Worm (Caenorhabditis elegans) whole organism, L2 larva: Measurements from ENCODE around the gene grl-10.

Experiments used
- C34F6.9 ChIP-seq: fragments of 150-350 bp; optimal IDR thresholded peaks from 2 replicates; lab custom pipeline; 2014; ENCODE audit warnings: missing biosample characterization, missing genetic modification characterization
- F13H6.1 ChIP-seq: sonication (generic microtip); optimal IDR thresholded peaks from 2 replicates; lab custom pipeline; 2016; ENCODE audit warnings: missing genetic modification characterization, missing compliant biosample characterization
- Y55F3AM.14 ChIP-seq: fragments of 200-800 bp; sonication (Bioruptor generic); optimal IDR thresholded peaks from 2 replicates; lab custom pipeline; 2018; ENCODE audit warnings: mild to moderate bottlenecking, missing genetic modification characterization, missing compliant biosample characterization
- ZK546.5 ChIP-seq: sonication (generic microtip); optimal IDR thresholded peaks from 2 replicates; lab custom pipeline; 2017; ENCODE audit warnings: missing biosample characterization, missing genetic modification characterization
- blmp-1 ChIP-seq: sonication (generic microtip); optimal IDR thresholded peaks from 2 replicates; lab custom pipeline; 2017; ENCODE audit warnings: missing genetic modification characterization, mild to moderate bottlenecking, missing compliant biosample characterization, antibody characterized with exemption, moderate library complexity; ENCODE audit not compliant: insufficient read depth
- ceh-16 ChIP-seq: fragments of 150-350 bp; optimal IDR thresholded peaks from 2 replicates; lab custom pipeline; 2014; ENCODE audit warnings: missing biosample characterization, missing genetic modification characterization
- ceh-82 ChIP-seq: fragments of 150-350 bp; optimal IDR thresholded peaks from 2 replicates; lab custom pipeline; 2014; ENCODE audit warnings: missing biosample characterization, missing genetic modification characterization
- crh-2 ChIP-seq: sonication (generic microtip); optimal IDR thresholded peaks from 2 replicates; lab custom pipeline; 2017; ENCODE audit warnings: missing biosample characterization, missing genetic modification characterization
- dmd-4 ChIP-seq: sonication (generic microtip); optimal IDR thresholded peaks from 2 replicates; lab custom pipeline; 2017; ENCODE audit warnings: missing biosample characterization, missing genetic modification characterization
- egl-27 ChIP-seq: sonication (generic microtip); optimal IDR thresholded peaks from 3 replicates; lab custom pipeline; 2017; ENCODE audit warnings: missing biosample characterization, missing genetic modification reagents, missing genetic modification characterization
- elt-1 ChIP-seq: fragments of 150-350 bp; optimal IDR thresholded peaks from 2 replicates; lab custom pipeline; 2014; ENCODE audit warnings: missing biosample characterization, missing genetic modification characterization
- elt-3 ChIP-seq: sonication (generic microtip); optimal IDR thresholded peaks from 2 replicates; lab custom pipeline; 2017; ENCODE audit warnings: missing biosample characterization, missing genetic modification characterization
- fos-1 ChIP-seq: fragments of 150-350 bp; optimal IDR thresholded peaks from 2 replicates; lab custom pipeline; 2014; ENCODE audit warnings: missing biosample characterization, missing genetic modification characterization
- lin-11 ChIP-seq: fragments of 150-350 bp; sonication (generic microtip); optimal IDR thresholded peaks from 2 replicates; lab custom pipeline; 2014; ENCODE audit warnings: missing biosample characterization, missing genetic modification characterization, inconsistent platforms, mixed read lengths
- lin-39 ChIP-seq: fragments of 150-350 bp; optimal IDR thresholded peaks from 2 replicates; lab custom pipeline; 2014; ENCODE audit warnings: missing biosample characterization, missing genetic modification reagents, missing genetic modification characterization
- lsy-2 ChIP-seq, 2 experiments: fragments of 150-350 bp in 1 of 2; sonication (generic microtip) in 1 of 2; optimal IDR thresholded peaks; 2 replicates each; lab custom pipeline; 2014 to 2017; ENCODE audit warnings: missing biosample characterization in 2 of 2, missing genetic modification characterization in 2 of 2
- mab-5 ChIP-seq: fragments of 150-350 bp; optimal IDR thresholded peaks from 2 replicates; lab custom pipeline; 2014; ENCODE audit warnings: missing biosample characterization, missing genetic modification characterization
- mbf-1 ChIP-seq: sonication (generic microtip); optimal IDR thresholded peaks from 2 replicates; lab custom pipeline; 2017; ENCODE audit warnings: missing biosample characterization, missing genetic modification characterization
- mdl-1 ChIP-seq, 2 experiments: fragments of 150-350 bp in 1 of 2; sonication (generic microtip) in 1 of 2; optimal IDR thresholded peaks; 2 replicates each; lab custom pipeline; 2017; ENCODE audit warnings: missing biosample characterization in 2 of 2, missing genetic modification characterization in 2 of 2
- nhr-10 ChIP-seq: sonication (generic microtip); optimal IDR thresholded peaks from 2 replicates; lab custom pipeline; 2017; ENCODE audit warnings: missing biosample characterization, missing genetic modification characterization
- nhr-11 ChIP-seq: fragments of 150-350 bp; optimal IDR thresholded peaks from 2 replicates; lab custom pipeline; 2014; ENCODE audit warnings: missing biosample characterization, missing genetic modification characterization
- nhr-12 ChIP-seq: fragments of 150-350 bp; optimal IDR thresholded peaks from 2 replicates; lab custom pipeline; 2014; ENCODE audit warnings: missing biosample characterization, missing genetic modification characterization
- nhr-129 ChIP-seq: fragments of 150-350 bp; optimal IDR thresholded peaks from 2 replicates; lab custom pipeline; 2014; ENCODE audit warnings: missing biosample characterization, missing genetic modification characterization
- nhr-21 ChIP-seq: fragments of 150-350 bp; optimal IDR thresholded peaks from 2 replicates; lab custom pipeline; 2014; ENCODE audit warnings: missing biosample characterization, missing genetic modification characterization
- nhr-23 ChIP-seq: fragments of 150-350 bp; optimal IDR thresholded peaks from 2 replicates; lab custom pipeline; 2014; ENCODE audit warnings: missing biosample characterization, missing genetic modification reagents, missing genetic modification characterization
- nhr-237 ChIP-seq: fragments of 150-350 bp; optimal IDR thresholded peaks from 2 replicates; lab custom pipeline; 2014; ENCODE audit warnings: missing biosample characterization, missing genetic modification characterization
- nhr-25 ChIP-seq: fragments of 150-350 bp; sonication (generic microtip); optimal IDR thresholded peaks from 3 replicates; lab custom pipeline; 2014; ENCODE audit warnings: missing biosample characterization, missing genetic modification characterization
- nhr-77 ChIP-seq: fragments of 150-350 bp; optimal IDR thresholded peaks from 2 replicates; lab custom pipeline; 2014; ENCODE audit warnings: missing biosample characterization, missing genetic modification characterization
- peb-1 ChIP-seq: fragments of 150-350 bp; optimal IDR thresholded peaks from 2 replicates; lab custom pipeline; 2014; ENCODE audit warnings: missing biosample characterization, missing genetic modification characterization
- sem-4 ChIP-seq: fragments of 150-350 bp; optimal IDR thresholded peaks from 2 replicates; lab custom pipeline; 2014; ENCODE audit warnings: missing biosample characterization, missing genetic modification reagents, missing genetic modification characterization
- skn-1 ChIP-seq: sonication (generic microtip); optimal IDR thresholded peaks from 2 replicates; lab custom pipeline; 2017; ENCODE audit warnings: missing biosample characterization, missing genetic modification characterization
- sma-3 ChIP-seq: sonication (generic microtip); optimal IDR thresholded peaks from 2 replicates; lab custom pipeline; 2016; ENCODE audit warnings: missing genetic modification reagents, missing genetic modification characterization, missing compliant biosample characterization
- sma-9 ChIP-seq, 2 experiments: fragments of 150-350 bp in 1 of 2; sonication (generic microtip) in 1 of 2; optimal IDR thresholded peaks; 2 replicates each; lab custom pipeline; 2014 to 2016; ENCODE audit warnings: missing genetic modification characterization in 2 of 2, mild to moderate bottlenecking in 1 of 2, missing biosample characterization in 1 of 2, missing compliant biosample characterization in 1 of 2, missing genetic modification reagents in 1 of 2, moderate library complexity in 1 of 2
- snpc-4 ChIP-seq: fragments of 150-350 bp; optimal IDR thresholded peaks from 2 replicates; lab custom pipeline; 2014; ENCODE audit warnings: missing biosample characterization, missing genetic modification characterization
- unc-39 ChIP-seq: fragments of 150-350 bp; optimal IDR thresholded peaks from 2 replicates; lab custom pipeline; 2014; ENCODE audit warnings: missing biosample characterization, missing genetic modification characterization
- unc-55 ChIP-seq: fragments of 150-350 bp; sonication (generic microtip); optimal IDR thresholded peaks from 3 replicates; lab custom pipeline; 2014; ENCODE audit warnings: missing biosample characterization, missing genetic modification reagents, missing genetic modification characterization
- unc-62 ChIP-seq: fragments of 150-350 bp; optimal IDR thresholded peaks from 2 replicates; lab custom pipeline; 2014; ENCODE audit warnings: missing biosample characterization, missing genetic modification reagents, missing genetic modification characterization
- zag-1 ChIP-seq: fragments of 150-350 bp; optimal IDR thresholded peaks from 2 replicates; lab custom pipeline; 2014; ENCODE audit warnings: missing biosample characterization, missing genetic modification characterization
- ztf-11 ChIP-seq: sonication (generic microtip); optimal IDR thresholded peaks from 2 replicates; lab custom pipeline; 2017; ENCODE audit warnings: missing biosample characterization, missing genetic modification characterization
- ztf-4 ChIP-seq: fragments of 150-350 bp; optimal IDR thresholded peaks from 2 replicates; lab custom pipeline; 2014; ENCODE audit warnings: missing biosample characterization, missing genetic modification characterization

The grl-10 gene

DNA sequence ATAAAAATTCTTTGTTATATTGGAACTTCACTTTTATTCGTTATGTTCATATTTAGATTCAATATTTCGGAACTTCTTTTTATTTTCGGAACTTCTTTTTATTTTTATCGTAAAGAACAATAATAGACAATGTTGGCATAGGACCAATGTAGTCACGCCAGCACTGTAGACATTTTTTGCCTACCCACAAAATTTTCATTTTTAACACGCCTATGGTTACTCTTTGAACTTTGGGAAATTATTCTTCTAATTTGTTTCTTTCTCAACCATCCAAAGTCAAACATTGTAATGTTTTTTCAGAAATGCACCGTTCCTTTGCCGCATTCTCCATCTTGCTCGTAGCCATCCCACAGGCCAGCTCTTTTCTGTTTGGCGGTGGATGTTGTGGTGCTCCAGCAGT lies 10.8 kb downstream of the grl-10 start, which contains the start of gene C26F1.1:
Gene C26F1.1 (plus strand): TSS at position 301 of the 400 bp plus-strand sequence.
- TF ChIP-seq blmp-1 (tag; lab: Kevin White, UChicago), result no peak
- no peak for TF ChIP-seq unc-62 (GFP tag; lab: Kevin White, UChicago)
- TF ChIP-seq F13H6.1, result no peak
- TF ChIP-seq ceh-82 (tag; lab: Kevin White, UChicago), result no peak
- TF ChIP-seq nhr-237, result no peak
- no peak for TF ChIP-seq mdl-1 (tag; optimal IDR thresholded peaks at IDR 0.05; lab: Kevin White, UChicago)
- no peak for TF ChIP-seq mbf-1 (tag; lab: Kevin White, UChicago)
- TF ChIP-seq snpc-4 (tag; lab: Kevin White, UChicago), result no peak

DNA sequence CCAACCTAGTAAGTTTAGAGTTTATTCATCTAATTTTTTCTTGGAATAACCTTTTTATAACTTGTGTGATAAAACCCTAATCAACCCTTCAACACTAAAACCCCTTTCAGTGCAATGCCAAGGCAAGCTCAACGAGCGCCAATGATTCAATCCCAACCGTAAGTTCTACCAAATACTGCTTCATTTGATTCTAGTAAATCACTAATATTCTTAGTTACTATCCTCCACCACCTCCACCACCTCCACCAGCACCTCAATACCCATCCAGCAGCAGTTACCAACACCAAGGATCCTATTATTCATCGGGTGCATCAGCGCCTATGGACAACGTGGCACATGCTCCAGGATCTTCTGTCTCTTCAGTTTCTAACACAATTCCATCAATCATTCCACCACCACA lies 11.5 kb downstream of the grl-10 start:
- TF ChIP-seq mab-5 (tag; lab: Kevin White, UChicago), result no peak
- no peak for TF ChIP-seq sem-4
- TF ChIP-seq ZK546.5 (tag; lab: Kevin White, UChicago), result no peak
- no peak for TF ChIP-seq Y55F3AM.14 (GFP tag; lab: Kevin White, UChicago)
- no peak for TF ChIP-seq elt-1 (tag; lab: Kevin White, UChicago)
- no peak for TF ChIP-seq unc-55 (GFP tag; lab: Kevin White, UChicago)
- no peak for TF ChIP-seq nhr-237
- no peak for TF ChIP-seq nhr-23 (tag; lab: Kevin White, UChicago)
- no peak for TF ChIP-seq lsy-2 (tag; optimal IDR thresholded peaks at IDR 0.05; lab: Kevin White, UChicago)
- TF ChIP-seq nhr-11 (tag; lab: Kevin White, UChicago), result no peak
- TF ChIP-seq crh-2 (tag; lab: Kevin White, UChicago), result no peak
- no peak for TF ChIP-seq C34F6.9 (tag; lab: Kevin White, UChicago)
- no peak for TF ChIP-seq skn-1 (tag; lab: Kevin White, UChicago)
- TF ChIP-seq egl-27 (tag; lab: Kevin White, UChicago), result no peak
- TF ChIP-seq nhr-10, result no peak
- no peak for TF ChIP-seq ceh-82 (tag; lab: Kevin White, UChicago)
- no peak for TF ChIP-seq nhr-77
- no peak for TF ChIP-seq ztf-11
- no peak for TF ChIP-seq lin-11 (tag; lab: Kevin White, UChicago)
- TF ChIP-seq nhr-129 (tag; lab: Kevin White, UChicago), result no peak

DNA sequence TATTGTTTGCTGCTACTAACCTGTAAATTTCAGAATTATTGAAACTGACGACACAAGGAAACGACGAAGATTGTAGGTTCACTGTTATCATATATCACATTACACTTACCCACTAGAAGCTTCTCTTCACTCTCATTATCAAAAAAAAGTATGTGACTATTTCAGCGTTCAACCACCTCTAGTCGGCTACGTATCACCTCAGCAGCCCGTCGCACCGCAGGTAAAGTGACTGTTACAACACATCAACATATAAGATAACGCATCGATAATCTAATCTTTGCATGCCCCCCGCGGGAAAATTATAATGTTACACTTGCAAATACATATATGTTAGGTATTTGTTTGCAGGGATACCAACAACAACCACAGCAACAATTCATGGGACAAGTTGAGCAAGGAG lies 12.3 kb downstream of the grl-10 start:
- TF ChIP-seq elt-3 (tag; lab: Kevin White, UChicago) (no peak), sma-3 (GFP tag; lab: Kevin White, UChicago) (no peak), peb-1 (tag; lab: Kevin White, UChicago) (no peak), nhr-10 (no peak), unc-55 (GFP tag; lab: Kevin White, UChicago) (no peak), mbf-1 (tag; lab: Kevin White, UChicago) (no peak), nhr-11 (tag; lab: Kevin White, UChicago) (no peak), ceh-16 (tag; lab: Kevin White, UChicago) (no peak), nhr-12 (tag; lab: Kevin White, UChicago) (no peak), skn-1 (tag; lab: Kevin White, UChicago) (no peak), sma-9 (GFP tag; optimal IDR thresholded peaks at IDR 0.05; lab: Kevin White, UChicago) (peak; percentile 4), sma-9 (tag; optimal IDR thresholded peaks at IDR 0.05; lab: Kevin White, UChicago) (no peak), zag-1 (tag; lab: Kevin White, UChicago) (no peak), fos-1 (tag; lab: Kevin White, UChicago) (peak; percentile 82), mdl-1 (tag; optimal IDR thresholded peaks at IDR 0.05; lab: Kevin White, UChicago) (no peak)

DNA sequence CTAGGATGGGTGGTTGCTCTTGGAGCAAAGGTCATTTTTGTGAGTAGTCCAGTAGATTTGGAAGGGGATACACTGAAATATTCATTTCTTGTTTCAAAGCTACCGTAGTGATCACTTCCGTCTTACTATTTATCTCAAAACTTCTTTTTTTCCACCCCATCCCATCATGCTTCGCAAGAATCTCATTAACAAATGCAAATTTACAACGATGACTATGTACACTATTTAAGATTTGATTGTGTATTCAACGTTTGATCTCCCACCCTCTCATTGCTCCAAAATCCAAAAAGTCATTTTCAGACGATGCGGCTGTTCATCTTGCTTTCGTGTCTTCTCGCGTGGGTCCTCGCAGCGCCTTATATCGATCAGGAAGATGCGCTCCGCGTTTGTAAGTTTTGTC lies 18.7 kb downstream of the grl-10 start, which contains the start of gene flp-21:
Gene flp-21 (plus strand): TSS at position 301 of the 400 bp plus-strand sequence.
- no peak for TF ChIP-seq unc-39
- no peak for TF ChIP-seq mbf-1 (tag; lab: Kevin White, UChicago)
- no peak for TF ChIP-seq unc-55 (GFP tag; lab: Kevin White, UChicago)
- no peak for TF ChIP-seq ztf-4 (tag; lab: Kevin White, UChicago)
- TF ChIP-seq dmd-4 (tag; lab: Kevin White, UChicago), result no peak
- TF ChIP-seq lin-39 (tag; lab: Kevin White, UChicago), result no peak
- TF ChIP-seq nhr-25 (tag; lab: Kevin White, UChicago), result no peak
- no peak for TF ChIP-seq nhr-21 (tag; lab: Kevin White, UChicago)
- no peak for TF ChIP-seq fos-1 (tag; lab: Kevin White, UChicago)
- TF ChIP-seq sem-4, result no peak
- no peak for TF ChIP-seq lsy-2 (tag; optimal IDR thresholded peaks at IDR 0.05; lab: Kevin White, UChicago)
- no peak for TF ChIP-seq Y55F3AM.14 (GFP tag; lab: Kevin White, UChicago)
- no peak for TF ChIP-seq crh-2 (tag; lab: Kevin White, UChicago)
- TF ChIP-seq ZK546.5 (tag; lab: Kevin White, UChicago), result no peak
- no peak for TF ChIP-seq nhr-23 (tag; lab: Kevin White, UChicago)
- TF ChIP-seq sma-3 (GFP tag; lab: Kevin White, UChicago), result no peak
